Worm (Caenorhabditis elegans) whole organism, early embryonic: Measurements from ENCODE around the gene Y38F1A.4.

Source experiments
- B0310.2 ChIP-seq: sonication (generic microtip); optimal IDR thresholded peaks from 2 replicates; lab custom pipeline; 2016; ENCODE audit warnings: mild to moderate bottlenecking, missing genetic modification characterization, missing compliant biosample characterization
- ama-1 ChIP-seq: fragments of 150-350 bp; optimal IDR thresholded peaks from 2 replicates; lab custom pipeline; 2014
- ceh-13 ChIP-seq: fragments of 200-800 bp; sonication (Bioruptor generic); optimal IDR thresholded peaks from 2 replicates; lab custom pipeline; 2018; ENCODE audit warnings: mild to moderate bottlenecking, missing genetic modification characterization, missing compliant biosample characterization
- flt-1 ChIP-seq: fragments of 200-800 bp; sonication (Bioruptor generic); IDR thresholded peaks from 2 replicates; pipeline ENCODE4 v1.3.6; 2022; ENCODE audit warnings: missing genetic modification characterization, missing compliant biosample characterization
- hmg-4 ChIP-seq: fragments of 200-800 bp; sonication (Bioruptor generic); optimal IDR thresholded peaks from 2 replicates; lab custom pipeline; 2018; ENCODE audit warnings: mild to moderate bottlenecking, missing genetic modification characterization, missing compliant biosample characterization
- tra-4 ChIP-seq: sonication (generic microtip); optimal IDR thresholded peaks from 2 replicates; lab custom pipeline; 2017; ENCODE audit warnings: missing genetic modification characterization, missing compliant biosample characterization

ce11 chrII:12928241-12928640 is 41.3 kb downstream of the Y38F1A.4 start, which contains the start of gene F58G1.3:
- no peak for TF ChIP-seq ama-1 (lab: Kevin White, UChicago)
- no peak for TF ChIP-seq B0310.2 (tag; lab: Kevin White, UChicago)
- no peak for TF ChIP-seq flt-1 (GFP tag; lab: Robert Waterston, UW)
- TF ChIP-seq tra-4 (tag; lab: Kevin White, UChicago), result no peak
- TF ChIP-seq ceh-13 (GFP tag; lab: Kevin White, UChicago), result no peak
- TF ChIP-seq hmg-4 (GFP tag; lab: Kevin White, UChicago), result no peak
